Fruit fly (Drosophila melanogaster) whole organism, embryonic: ENCODE measurements around the gene kraken.

Source experiments
- Adf1 ChIP-seq: fragments of 200-800 bp; sonication (Bioruptor generic); IDR thresholded peaks from 2 replicates; pipeline ENCODE4 v1.3.6; 2022; ENCODE audit warnings: missing biosample characterization, missing genetic modification characterization
- CG10959 ChIP-seq: fragments of 200-800 bp; sonication (Bioruptor generic); IDR thresholded peaks from 2 replicates; pipeline ENCODE4 v1.3.6; 2022; ENCODE audit warnings: missing biosample characterization, missing genetic modification characterization
- CG12942 ChIP-seq: fragments of 200-800 bp; sonication (Bioruptor generic); optimal IDR thresholded peaks from 3 replicates; lab custom pipeline; 2016; ENCODE audit warnings: missing biosample characterization, missing genetic modification characterization
- CG13894 ChIP-seq: fragments of 200-800 bp; sonication (Bioruptor generic); optimal IDR thresholded peaks from 3 replicates; lab custom pipeline; 2018; ENCODE audit warnings: missing biosample characterization, mild to moderate bottlenecking, missing genetic modification characterization, moderate library complexity
- CG15011 ChIP-seq: fragments of 200-800 bp; sonication (Bioruptor generic); optimal IDR thresholded peaks from 3 replicates; lab custom pipeline; 2018; ENCODE audit warnings: missing biosample characterization, mild to moderate bottlenecking, missing genetic modification characterization
- CG1602 ChIP-seq: fragments of 200-800 bp; sonication (Bioruptor generic); optimal IDR thresholded peaks from 3 replicates; lab custom pipeline; 2016; ENCODE audit warnings: missing biosample characterization, missing genetic modification characterization
- CG2129 ChIP-seq: fragments of 200-800 bp; sonication (Bioruptor generic); IDR thresholded peaks from 2 replicates; pipeline ENCODE4 v1.3.6; 2022; ENCODE audit warnings: missing biosample characterization, missing genetic modification characterization; ENCODE audit not compliant: partially characterized antibody
- CG2875 ChIP-seq: fragments of 200-800 bp; sonication (Bioruptor generic); optimal IDR thresholded peaks from 2 replicates; lab custom pipeline; 2017; ENCODE audit warnings: missing biosample characterization, mild to moderate bottlenecking, missing genetic modification characterization, missing genetic modification reagents
- CG32767 ChIP-seq: fragments of 200-800 bp; sonication (Bioruptor generic); IDR thresholded peaks from 2 replicates; pipeline ENCODE4 v1.3.6; 2022; ENCODE audit warnings: missing biosample characterization, missing genetic modification characterization
- CG33213 ChIP-seq: fragments of 200-800 bp; sonication (Bioruptor generic); optimal IDR thresholded peaks from 3 replicates; lab custom pipeline; 2016; ENCODE audit warnings: missing biosample characterization, missing genetic modification characterization
- CG4360 ChIP-seq: fragments of 200-800 bp; sonication (Bioruptor generic); IDR thresholded peaks from 2 replicates; pipeline ENCODE4 v1.3.6; 2022; ENCODE audit warnings: missing biosample characterization, missing genetic modification characterization
- CG7928 ChIP-seq: fragments of 200-800 bp; sonication (Bioruptor generic); optimal IDR thresholded peaks from 2 replicates; lab custom pipeline; 2017; ENCODE audit warnings: missing biosample characterization, mild to moderate bottlenecking, missing genetic modification characterization
- CG9437 ChIP-seq: fragments of 200-800 bp; sonication (Bioruptor generic); optimal IDR thresholded peaks from 2 replicates; lab custom pipeline; 2018; ENCODE audit warnings: missing biosample characterization, mild to moderate bottlenecking, missing genetic modification characterization
- CG9727 ChIP-seq: fragments of 200-800 bp; sonication (Bioruptor generic); optimal IDR thresholded peaks from 3 replicates; lab custom pipeline; 2017; ENCODE audit warnings: missing biosample characterization, mild to moderate bottlenecking, missing genetic modification characterization
- CrebB ChIP-seq: fragments of 200-800 bp; sonication (Bioruptor generic); optimal IDR thresholded peaks from 3 replicates; lab custom pipeline; 2018; ENCODE audit warnings: missing biosample characterization, mild to moderate bottlenecking, missing genetic modification characterization
- Doc2 ChIP-seq: fragments of 200-800 bp; sonication (Bioruptor generic); IDR thresholded peaks from 2 replicates; pipeline ENCODE4 v1.3.6; 2022; ENCODE audit warnings: missing biosample characterization, missing genetic modification characterization
- Dref ChIP-seq: fragments of 200-800 bp; sonication (Bioruptor generic); IDR thresholded peaks from 2 replicates; pipeline ENCODE4 v1.3.6; 2022; ENCODE audit warnings: missing biosample characterization, missing genetic modification characterization
- E2f1 ChIP-seq: fragments of 200-800 bp; sonication (Bioruptor generic); IDR thresholded peaks from 2 replicates; pipeline ENCODE4 v1.3.6; 2022; ENCODE audit warnings: missing biosample characterization, missing genetic modification characterization
- Fer1 ChIP-seq: fragments of 200-800 bp; sonication (Bioruptor generic); optimal IDR thresholded peaks from 2 replicates; lab custom pipeline; 2017; ENCODE audit warnings: missing biosample characterization, mild to moderate bottlenecking, missing genetic modification characterization
- Hr39 ChIP-seq: fragments of >200 bp; optimal IDR thresholded peaks from 2 replicates; lab custom pipeline; 2017
- Lhr ChIP-seq: fragments of 200-800 bp; sonication (Bioruptor generic); optimal IDR thresholded peaks from 3 replicates; lab custom pipeline; 2017; ENCODE audit warnings: mild to moderate bottlenecking, missing biosample characterization, missing genetic modification reagents, missing genetic modification characterization
- Myb ChIP-seq: fragments of 200-800 bp; sonication (Bioruptor generic); optimal IDR thresholded peaks from 2 replicates; lab custom pipeline; 2016; ENCODE audit warnings: missing biosample characterization, missing genetic modification characterization
- NC2β ChIP-seq: fragments of 200-800 bp; sonication (Bioruptor generic); optimal IDR thresholded peaks from 2 replicates; lab custom pipeline; 2016; ENCODE audit warnings: missing biosample characterization, missing genetic modification characterization
- NK7.1 ChIP-seq: fragments of 200-800 bp; sonication (Bioruptor generic); optimal IDR thresholded peaks from 3 replicates; lab custom pipeline; 2016; ENCODE audit warnings: missing biosample characterization, missing genetic modification characterization
- Poxn ChIP-seq: fragments of 200-800 bp; sonication (Bioruptor generic); IDR thresholded peaks from 2 replicates; pipeline ENCODE4 v1.3.6; 2022; ENCODE audit warnings: missing biosample characterization, missing genetic modification characterization
- Sox100B ChIP-seq: fragments of 200-800 bp; sonication (Bioruptor generic); optimal IDR thresholded peaks from 3 replicates; lab custom pipeline; 2018; ENCODE audit warnings: missing biosample characterization, mild to moderate bottlenecking, missing genetic modification characterization
- Tbp ChIP-seq: fragments of >200 bp; optimal IDR thresholded peaks from 2 replicates; lab custom pipeline; 2018; ENCODE audit warnings: missing biosample characterization, missing genetic modification characterization
- ac ChIP-seq: fragments of 200-800 bp; sonication (Bioruptor generic); optimal IDR thresholded peaks from 3 replicates; lab custom pipeline; 2017; ENCODE audit warnings: missing biosample characterization, mild to moderate bottlenecking, missing genetic modification characterization
- amos ChIP-seq: fragments of 200-800 bp; sonication (Bioruptor generic); IDR thresholded peaks from 2 replicates; pipeline ENCODE4 v1.3.6; 2022; ENCODE audit warnings: missing biosample characterization, missing genetic modification characterization; ENCODE audit not compliant: partially characterized antibody
- bigmax ChIP-seq: fragments of 200-800 bp; sonication (Bioruptor generic); optimal IDR thresholded peaks from 2 replicates; lab custom pipeline; 2018; ENCODE audit warnings: missing biosample characterization, mild to moderate bottlenecking, missing genetic modification characterization
- bsh ChIP-seq, 2 experiments: fragments of 200-800 bp; sonication (Bioruptor generic); optimal IDR thresholded peaks; 2 replicates each; lab custom pipeline; 2017 to 2018; ENCODE audit warnings: mild to moderate bottlenecking in 2 of 2, missing biosample characterization in 2 of 2, missing genetic modification characterization in 2 of 2, moderate library complexity in 1 of 2
- cato ChIP-seq: fragments of 200-800 bp; sonication (Bioruptor generic); optimal IDR thresholded peaks from 2 replicates; lab custom pipeline; 2016; ENCODE audit warnings: missing biosample characterization, missing genetic modification characterization, borderline replicate concordance
- ci ChIP-seq: fragments of 200-800 bp; sonication (Bioruptor generic); IDR thresholded peaks from 3 replicates; pipeline ENCODE4 v1.3.6; 2022; ENCODE audit warnings: missing biosample characterization, missing genetic modification characterization
- disco-r ChIP-seq: fragments of 200-800 bp; sonication (Bioruptor generic); optimal IDR thresholded peaks from 2 replicates; lab custom pipeline; 2016; ENCODE audit warnings: missing biosample characterization, missing genetic modification characterization
- ewg ChIP-seq: fragments of 200-800 bp; sonication (Bioruptor generic); optimal IDR thresholded peaks from 3 replicates; lab custom pipeline; 2017; ENCODE audit warnings: mild to moderate bottlenecking, missing biosample characterization, missing genetic modification reagents, missing genetic modification characterization
- peb ChIP-seq: fragments of 200-800 bp; sonication (Bioruptor generic); IDR thresholded peaks from 2 replicates; pipeline ENCODE4 v1.3.6; 2022; ENCODE audit warnings: missing biosample characterization, missing genetic modification characterization
- pita ChIP-seq: fragments of 200-800 bp; sonication (Bioruptor generic); optimal IDR thresholded peaks from 2 replicates; lab custom pipeline; 2017; ENCODE audit warnings: missing biosample characterization, mild to moderate bottlenecking, missing genetic modification characterization
- prd ChIP-seq, 3 experiments: fragments of >200 bp in 2 of 3; fragments of 200-800 bp in 1 of 3; sonication (Bioruptor generic) in 1 of 3; optimal IDR thresholded peaks in 2 of 3; IDR thresholded peaks in 1 of 3; 2 replicates in 2 of 3; 3 replicates in 1 of 3; pipeline versions ENCODE4 v1.3.6 to Lab custom; 2017 to 2022; ENCODE audit warnings: missing biosample characterization in 1 of 3, missing genetic modification characterization in 1 of 3
- ro ChIP-seq: fragments of 200-800 bp; sonication (Bioruptor generic); IDR thresholded peaks from 2 replicates; pipeline ENCODE4 v1.3.6; 2022; ENCODE audit warnings: missing biosample characterization, missing genetic modification characterization
- sna ChIP-seq: fragments of 200-800 bp; sonication (Bioruptor generic); IDR thresholded peaks from 2 replicates; pipeline ENCODE4 v1.3.6; 2022; ENCODE audit warnings: missing biosample characterization, missing genetic modification characterization; ENCODE audit not compliant: partially characterized antibody
- wdn ChIP-seq: fragments of 200-800 bp; sonication (Bioruptor generic); IDR thresholded peaks from 2 replicates; pipeline ENCODE4 v1.3.6; 2022; ENCODE audit warnings: missing biosample characterization, missing genetic modification characterization
- wek ChIP-seq: fragments of 200-800 bp; sonication (Bioruptor generic); optimal IDR thresholded peaks from 3 replicates; lab custom pipeline; 2018; ENCODE audit warnings: missing biosample characterization, mild to moderate bottlenecking, missing genetic modification characterization, moderate library complexity

kraken gene

DNA sequence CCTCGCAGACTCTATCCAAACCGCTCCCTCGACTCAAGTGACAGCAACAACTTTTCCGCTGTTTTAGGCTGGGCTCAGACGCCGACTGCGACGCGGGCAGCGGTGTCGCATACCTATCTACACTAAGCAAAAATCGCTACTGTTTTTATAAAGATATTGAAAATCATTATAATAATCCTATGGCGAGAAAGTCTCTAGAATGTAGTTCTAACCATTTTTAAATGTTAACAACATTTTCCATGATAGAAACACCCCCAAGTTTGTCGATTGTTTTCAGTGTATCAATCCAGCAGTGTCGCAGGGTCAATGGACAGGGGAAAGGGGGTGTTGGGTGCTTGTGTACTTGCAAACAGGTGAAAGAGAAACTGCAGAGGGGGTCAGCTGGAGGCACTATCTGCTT lies 13.3 kb downstream of the kraken start (continued):
- peak; percentile 93 for TF ChIP-seq CG2875 (GFP tag; lab: Kevin White, UChicago)
- peak; percentile 94 for TF ChIP-seq CG1602 (GFP tag; lab: Kevin White, UChicago)
- peak; percentile 96 for TF ChIP-seq Fer1 (GFP tag; lab: Kevin White, UChicago)
- peak; percentile 93 for TF ChIP-seq NK7.1 (GFP tag; lab: Kevin White, UChicago)
- peak; percentile 69 for TF ChIP-seq bigmax (GFP tag; lab: Kevin White, UChicago)
- TF ChIP-seq amos (GFP tag; lab: Robert Waterston, UW) = no peak
- peak; percentile 95 for TF ChIP-seq E2f1 (GFP tag; lab: Robert Waterston, UW)
- peak; percentile 89 for TF ChIP-seq wek (GFP tag; lab: Kevin White, UChicago)
- TF ChIP-seq ewg (GFP tag; lab: Kevin White, UChicago) = peak; percentile 91
- peak; percentile 73 for TF ChIP-seq Doc2
- TF ChIP-seq Hr39 (lab: Kevin White, UChicago) = no peak
- TF ChIP-seq sna (GFP tag; lab: Robert Waterston, UW) = no peak
- TF ChIP-seq Tbp (GFP tag; lab: Kevin White, UChicago) = no peak
- TF ChIP-seq prd (optimal IDR thresholded peaks at IDR 0.05; lab: Kevin White, UChicago) = no peak
- peak; percentile 97 for TF ChIP-seq prd (GFP tag; IDR thresholded peaks at IDR 0.05; lab: Robert Waterston, UW)
- peak; percentile 91 for TF ChIP-seq cato (GFP tag; lab: Kevin White, UChicago)
- TF ChIP-seq CG7928 (GFP tag; lab: Kevin White, UChicago) = peak; percentile 77
- TF ChIP-seq CG15011 = peak; percentile 92
- peak; percentile 96 for TF ChIP-seq NC2β (GFP tag; lab: Kevin White, UChicago)
- peak; percentile 89 for TF ChIP-seq CG9437 (GFP tag; lab: Kevin White, UChicago)
- TF ChIP-seq ci (GFP tag; lab: Robert Waterston, UW) = peak; percentile 98
- TF ChIP-seq Myb (GFP tag; lab: Kevin White, UChicago) = peak; percentile 80
- TF ChIP-seq CG13894 = peak; percentile 88
- TF ChIP-seq wdn (GFP tag; lab: Robert Waterston, UW) = peak; percentile 93
- TF ChIP-seq CG4360 (GFP tag; lab: Robert Waterston, UW) = peak; percentile 78
- peak; percentile 94 for TF ChIP-seq CG12942 (GFP tag; lab: Kevin White, UChicago)
- TF ChIP-seq bsh (GFP tag; optimal IDR thresholded peaks at IDR 0.05; lab: Kevin White, UChicago) = peak; percentile 89 to 96
- no peak for TF ChIP-seq CG2129 (GFP tag; lab: Robert Waterston, UW)
- TF ChIP-seq ro (GFP tag; lab: Robert Waterston, UW) = peak; percentile 89
- TF ChIP-seq CG9727 (GFP tag; lab: Kevin White, UChicago) = peak; percentile 97
- TF ChIP-seq CG32767 (GFP tag; lab: Robert Waterston, UW) = peak; percentile 93
- peak; percentile 79 for TF ChIP-seq Poxn (GFP tag; lab: Robert Waterston, UW)
- TF ChIP-seq Dref (GFP tag; lab: Robert Waterston, UW) = peak; percentile 34; the same call in 1 of the 2 replicates
- peak; percentile 93 for TF ChIP-seq Adf1 (GFP tag; lab: Robert Waterston, UW)
- peak; percentile 91 for TF ChIP-seq CG10959 (GFP tag; lab: Robert Waterston, UW)
- peak; percentile 88 for TF ChIP-seq peb (GFP tag; lab: Robert Waterston, UW)
- TF ChIP-seq ac = peak; percentile 84
- peak; percentile 85 for TF ChIP-seq Lhr (GFP tag; lab: Kevin White, UChicago)
- peak; percentile 96 for TF ChIP-seq CG33213 (GFP tag; lab: Kevin White, UChicago)
- peak; percentile 94 for TF ChIP-seq CrebB (tag; lab: Kevin White, UChicago)
- peak; percentile 91 for TF ChIP-seq Sox100B
- TF ChIP-seq pita = no peak
- TF ChIP-seq disco-r (GFP tag; lab: Kevin White, UChicago) = peak; percentile 89
- TF ChIP-seq, all 482 proteins: peak for 439
